Worm (Caenorhabditis elegans): Measurements from ENCODE around the gene lig-1.

Gene lig-1

ce11 chrV:10818498-10818897 lies 4.6 kb downstream of the lig-1 start:
- TF ChIP-seq nhr-10 (tag; optimal IDR thresholded peaks at IDR 0.05) (no peak), ces-1 (GFP tag; optimal IDR thresholded peaks at IDR 0.05) (peak; percentile 48)

DNA sequence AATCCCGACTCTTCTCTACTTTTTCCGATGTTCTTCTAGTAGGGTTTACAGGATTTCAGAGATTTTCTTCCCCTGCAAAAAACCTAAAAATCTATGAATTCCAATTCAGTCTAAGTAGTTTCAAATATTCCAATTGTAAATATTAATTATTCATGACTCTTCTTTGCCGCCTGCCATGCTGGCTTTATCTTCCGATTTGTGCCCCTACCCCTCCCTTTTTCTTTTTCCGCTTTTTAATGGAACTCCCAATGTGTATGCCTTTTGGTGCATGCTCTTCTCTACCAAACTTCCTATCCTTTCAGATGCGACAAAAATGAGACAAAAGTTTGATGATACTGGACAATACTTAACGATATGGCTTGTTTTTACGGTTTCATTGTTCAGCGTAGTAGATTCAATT lies 10.8 kb downstream of the lig-1 start, which contains the start of gene nrx-1:
Gene nrx-1 (plus strand): TSS at position 301 of the 400 bp plus-strand sequence.
- TF ChIP-seq lsy-2 (tag; optimal IDR thresholded peaks at IDR 0.05) = no peak
- no peak for TF ChIP-seq T20F7.1 (GFP tag; optimal IDR thresholded peaks at IDR 0.05)
- TF ChIP-seq duxl-1 (tag; optimal IDR thresholded peaks at IDR 0.05; ENCODE audit: poor library complexity) = no peak
- no peak for TF ChIP-seq madf-5 (GFP tag; IDR thresholded peaks at IDR 0.05)
- TF ChIP-seq php-3 (GFP tag; IDR thresholded peaks at IDR 0.05) = no peak
- TF ChIP-seq Y48G9A.11 (GFP tag; IDR thresholded peaks at IDR 0.05) = no peak
- TF ChIP-seq ceh-82 (tag; optimal IDR thresholded peaks at IDR 0.05) = no peak
- no peak for TF ChIP-seq lin-39 (tag; optimal IDR thresholded peaks at IDR 0.05)
- TF ChIP-seq nhr-102 (tag; optimal IDR thresholded peaks at IDR 0.05) = no peak

DNA sequence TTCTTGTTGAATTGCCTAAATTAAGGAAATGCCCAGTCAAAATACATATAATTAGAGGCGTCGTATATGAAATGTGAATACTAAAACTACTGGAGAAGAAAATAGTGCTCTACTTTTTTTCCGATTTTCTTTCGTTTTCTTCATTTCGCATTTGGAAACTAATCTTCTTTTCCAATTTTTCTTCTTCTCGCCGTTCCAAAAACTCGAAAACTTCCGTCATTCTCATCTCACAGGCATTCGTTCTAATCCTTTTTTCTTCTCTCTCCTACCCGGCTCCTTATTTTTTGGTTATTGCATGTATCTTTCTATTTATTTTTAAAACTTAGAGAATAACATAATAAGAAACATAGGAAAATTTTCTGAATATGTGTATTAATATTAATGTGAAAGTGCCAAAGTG lies 19.0 kb downstream of the lig-1 start:
- no peak for TF ChIP-seq aly-2 (tag; optimal IDR thresholded peaks at IDR 0.05)
- no peak for TF ChIP-seq hlh-11 (tag; optimal IDR thresholded peaks at IDR 0.05)
- no peak for TF ChIP-seq tag-97 (GFP tag; IDR thresholded peaks at IDR 0.05)
- TF ChIP-seq Y48G9A.11 (GFP tag; IDR thresholded peaks at IDR 0.05) = no peak
- no peak for TF ChIP-seq mxl-2 (GFP tag; conservative IDR thresholded peaks at IDR 0.05)

DNA sequence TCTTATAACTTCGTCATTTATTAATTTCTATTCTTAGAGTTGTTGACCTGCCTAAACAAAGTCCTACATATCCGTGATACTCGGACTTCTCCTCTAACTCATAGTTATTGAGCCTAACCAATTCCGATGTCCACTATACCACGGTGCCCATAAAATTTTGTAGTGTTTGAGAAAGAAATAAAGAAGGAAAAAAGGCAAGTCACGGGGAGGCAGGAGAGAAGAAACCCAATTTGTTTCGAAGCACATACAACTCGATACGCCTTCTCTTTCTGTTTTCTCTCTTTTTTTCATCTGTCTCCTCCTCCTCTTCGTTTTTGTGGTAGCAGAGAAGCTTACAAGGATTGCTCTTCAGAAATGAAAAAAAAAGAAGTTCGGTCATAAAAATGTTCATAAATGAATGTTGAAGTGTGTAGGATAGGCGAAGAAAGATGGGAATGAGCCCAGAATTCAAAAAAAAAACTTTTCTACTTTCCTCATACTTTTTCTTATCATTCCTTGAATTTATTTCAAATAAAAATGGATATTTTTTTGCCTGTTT lies 20.8 kb downstream of the lig-1 start:
- peak in 1 of 2 experiments; percentile 1 for TF ChIP-seq lsy-2 (tag; optimal IDR thresholded peaks at IDR 0.05)
- no peak for TF ChIP-seq sdz-12 (GFP tag; optimal IDR thresholded peaks at IDR 0.05)
- no peak for TF ChIP-seq ces-1 (GFP tag; optimal IDR thresholded peaks at IDR 0.05)
- no peak for TF ChIP-seq snpc-4 (tag; optimal IDR thresholded peaks at IDR 0.05)
- TF ChIP-seq lin-13 (GFP tag; optimal IDR thresholded peaks at IDR 0.05) = no peak
- TF ChIP-seq aha-1 (tag) = peak; percentile 88
- TF ChIP-seq hlh-30 (tag; optimal IDR thresholded peaks at IDR 0.05; ENCODE audit: insufficient read depth) = peak; percentile 28

DNA sequence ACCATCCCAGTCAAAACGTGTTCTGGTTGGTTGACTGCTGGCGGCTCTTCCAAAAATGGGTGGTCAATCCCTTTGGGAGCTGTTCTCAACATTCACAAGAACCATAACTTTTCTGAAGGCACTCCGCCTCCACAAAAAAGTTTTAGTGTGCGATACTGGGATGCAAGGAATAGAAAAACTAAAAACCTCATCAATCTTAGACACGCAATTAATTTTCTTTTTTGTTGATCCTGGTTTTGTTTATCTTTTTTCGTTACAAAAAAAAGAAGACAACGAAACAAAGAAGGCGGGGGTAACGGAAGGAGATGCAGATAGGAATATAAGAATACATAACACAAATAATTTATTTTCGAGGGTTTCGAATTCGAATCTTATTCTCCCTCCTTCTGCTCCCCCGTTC lies 24.3 kb downstream of the lig-1 start:
- TF ChIP-seq ceh-44 (GFP tag; IDR thresholded peaks at IDR 0.05) (no peak), tra-1 (GFP tag; IDR thresholded peaks at IDR 0.05) (no peak), aha-1 (tag) (peak; percentile 8), mep-1 (tag; optimal IDR thresholded peaks at IDR 0.05) (no peak), unc-62 (GFP tag; optimal IDR thresholded peaks at IDR 0.05 in 1 of 2) (peak in 1 of 2 experiments; percentile 85), unc-62 (tag; optimal IDR thresholded peaks at IDR 0.05) (no peak), lsy-2 (tag; optimal IDR thresholded peaks at IDR 0.05) (no peak)

DNA sequence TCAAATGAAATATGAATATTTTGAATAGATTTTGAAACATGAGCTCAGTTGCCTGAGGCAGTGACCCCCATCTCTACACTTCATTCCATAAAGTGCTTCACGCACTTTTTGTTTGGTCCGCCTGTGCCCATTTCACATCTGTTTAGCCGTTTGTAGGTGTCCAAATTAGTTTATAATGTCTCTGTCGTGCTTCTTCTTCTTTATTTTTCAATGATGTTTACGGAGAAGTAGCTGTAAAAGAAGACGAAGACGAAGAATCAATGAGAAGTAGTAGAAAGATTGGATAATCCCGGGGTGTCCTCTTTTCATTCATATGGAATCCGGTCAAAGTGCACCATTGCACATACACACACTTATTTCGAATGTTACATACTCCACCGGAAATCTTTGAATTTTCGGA lies 25.5 kb downstream of the lig-1 start:
- TF ChIP-seq nhr-111 (GFP tag; optimal IDR thresholded peaks at IDR 0.05) = no peak
- no peak for TF ChIP-seq madf-5 (GFP tag; IDR thresholded peaks at IDR 0.05)
- TF ChIP-seq unc-62 (GFP tag; optimal IDR thresholded peaks at IDR 0.05 in 1 of 2) = peak in 1 of 2 experiments; percentile 35
- no peak for TF ChIP-seq unc-62 (tag; optimal IDR thresholded peaks at IDR 0.05)

DNA sequence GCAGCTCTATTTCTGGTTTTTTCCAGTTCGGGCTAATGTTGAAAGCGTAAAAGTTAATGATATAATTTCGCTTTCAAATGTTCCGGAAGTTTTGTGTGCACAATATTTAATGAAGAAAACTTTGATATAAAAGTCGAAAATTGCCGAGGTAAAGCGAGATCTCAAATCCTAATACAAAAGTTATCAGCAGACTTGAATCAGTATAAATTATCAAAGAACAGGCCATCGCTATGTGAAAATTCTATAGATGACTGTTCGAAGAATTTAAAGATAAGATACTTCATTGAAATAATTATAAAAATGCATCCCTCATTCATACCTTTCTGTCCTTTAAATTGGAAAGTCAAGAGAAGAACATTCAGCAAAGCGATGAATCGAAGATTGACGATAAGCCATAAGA lies 33.0 kb downstream of the lig-1 start, which contains the start of gene C29A12.6:
Gene C29A12.6 (plus strand): TSS at position 301 of the 400 bp plus-strand sequence.
- TF ChIP-seq lin-39 (tag; optimal IDR thresholded peaks at IDR 0.05) (no peak), aha-1 (tag) (peak; percentile 13)

ce11 chrV:10854197-10854596 lies 40.3 kb downstream of the lig-1 start:
- TF ChIP-seq fos-1 (tag; optimal IDR thresholded peaks at IDR 0.05) (no peak), zfp-3 (GFP tag; conservative IDR thresholded peaks at IDR 0.05) (no peak), zfp-2 (tag; optimal IDR thresholded peaks at IDR 0.05) (no peak), lin-13 (GFP tag; optimal IDR thresholded peaks at IDR 0.05) (no peak), T20F7.1 (GFP tag; optimal IDR thresholded peaks at IDR 0.05) (no peak), dmd-9 (GFP tag; IDR thresholded peaks at IDR 0.05) (no peak), skn-1 (tag; optimal IDR thresholded peaks at IDR 0.05) (no peak), unc-39 (tag; optimal IDR thresholded peaks at IDR 0.05) (no peak), nhr-41 (GFP tag; IDR thresholded peaks at IDR 0.05) (no peak), ama-1 (optimal IDR thresholded peaks at IDR 0.05) (peak; percentile 49), madf-5 (GFP tag; IDR thresholded peaks at IDR 0.05) (no peak), F37D6.2 (tag; optimal IDR thresholded peaks at IDR 0.05) (no peak), nhr-11 (tag; optimal IDR thresholded peaks at IDR 0.05) (no peak), nhr-6 (tag; optimal IDR thresholded peaks at IDR 0.05) (no peak), unc-62 (GFP tag; optimal IDR thresholded peaks at IDR 0.05 in 1 of 2) (peak in 1 of 2 experiments; percentile 75), unc-62 (tag; optimal IDR thresholded peaks at IDR 0.05) (no peak)
